Fruit fly (Drosophila melanogaster): Measurements from ENCODE around the gene CG11878.
A peak's percentile ranks its signal among the peaks of the same experiment; 100 is the strongest.

The CG11878 gene

DNA sequence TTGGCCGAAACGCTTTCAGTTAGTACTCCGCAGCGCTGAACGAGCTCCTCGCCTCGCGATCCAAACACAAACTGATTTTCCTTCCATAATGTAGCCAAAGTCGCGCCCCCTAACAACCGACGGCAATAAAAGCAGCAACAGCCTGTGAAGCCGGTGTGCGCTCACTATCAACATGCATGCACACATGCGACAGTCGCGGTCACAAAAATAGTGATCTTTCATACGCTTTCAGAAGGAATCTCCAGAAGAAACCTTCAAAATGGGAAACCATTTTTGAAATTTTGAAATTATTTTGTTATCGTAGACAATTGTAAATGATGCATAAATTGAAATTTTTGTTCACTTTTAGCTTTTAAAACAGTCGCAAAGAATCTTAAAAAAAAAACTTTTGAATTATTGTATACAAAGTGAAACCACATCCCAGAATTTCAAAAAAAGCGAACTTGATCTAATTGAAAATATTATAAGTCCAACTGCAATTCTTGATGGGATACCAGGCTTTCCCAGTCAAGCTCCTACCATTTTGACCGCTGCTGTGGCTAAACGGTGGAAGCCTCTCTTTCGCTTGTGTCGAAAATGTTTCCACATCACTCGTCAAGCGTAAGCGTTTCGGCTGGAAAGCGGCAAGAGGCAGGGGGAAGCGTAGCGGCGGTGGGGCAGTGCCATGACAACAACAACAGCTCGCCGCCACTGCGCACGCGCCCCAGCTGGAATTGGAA, 41.2 kb upstream of the CG11878 start, which contains the start of gene Cad96Cb (continued):
- TF ChIP-seq Atf6 (GFP tag; IDR thresholded peaks at IDR 0.05) (peak; percentile 36; the same call in 1 of the 2 replicates), CG1832 (GFP tag; optimal IDR thresholded peaks at IDR 0.05) (no peak), Fer2 (tag; optimal IDR thresholded peaks at IDR 0.05) (peak; percentile 25), gt (GFP tag; IDR thresholded peaks at IDR 0.05) (no peak; the same call in 1 of the 2 replicates), Sox100B (GFP tag; optimal IDR thresholded peaks at IDR 0.05) (peak; percentile 96), B-H2 (GFP tag; optimal IDR thresholded peaks at IDR 0.05) (no peak), Hey (tag; optimal IDR thresholded peaks at IDR 0.05) (no peak), CG34224 (GFP tag; IDR thresholded peaks at IDR 0.05; ENCODE audit: partially characterized antibody) (no peak), Aef1 (GFP tag; IDR thresholded peaks at IDR 0.05) (peak; percentile 45; the same call in 1 of the 3 replicates), CG7928 (GFP tag; optimal IDR thresholded peaks at IDR 0.05) (peak; percentile 7), tna (GFP tag; IDR thresholded peaks at IDR 0.05; ENCODE audit: partially characterized antibody) (0 out of 2 replicates have a peak, but pooled peaks have one; percentile 32), ftz-f1 (GFP tag; optimal IDR thresholded peaks at IDR 0.05) (no peak), Sin3A (optimal IDR thresholded peaks at IDR 0.05) (no peak), amos (GFP tag; IDR thresholded peaks at IDR 0.05; ENCODE audit: partially characterized antibody) (no peak), CG17385 (GFP tag; optimal IDR thresholded peaks at IDR 0.05) (peak; percentile 82), sob (GFP tag; IDR thresholded peaks at IDR 0.05) (no peak), fd64A (GFP tag; optimal IDR thresholded peaks at IDR 0.05) (peak; percentile 36), CG2875 (GFP tag; optimal IDR thresholded peaks at IDR 0.05) (peak; percentile 87), sr (GFP tag; IDR thresholded peaks at IDR 0.05) (no peak), row (GFP tag; IDR thresholded peaks at IDR 0.05) (peak; percentile 66; the same call in 2 of the 3 replicates), fd3F (GFP tag; optimal IDR thresholded peaks at IDR 0.05) (peak; percentile 24), schlank (tag; optimal IDR thresholded peaks at IDR 0.05) (no peak), Bdp1 (GFP tag; optimal IDR thresholded peaks at IDR 0.05) (peak; percentile 58), CTCF (GFP tag; optimal IDR thresholded peaks at IDR 0.05) (peak; percentile 19), Trl (optimal IDR thresholded peaks at IDR 0.05) (no peak), Trl (GFP tag; optimal IDR thresholded peaks at IDR 0.05) (peak; percentile 74), dan (GFP tag; IDR thresholded peaks at IDR 0.05) (peak; percentile 63; the same call in 1 of the 2 replicates), CG33557 (GFP tag; optimal IDR thresholded peaks at IDR 0.05) (peak; percentile 93), Chrac-16 (GFP tag; optimal IDR thresholded peaks at IDR 0.05) (peak; percentile 83), sqz (GFP tag; optimal IDR thresholded peaks at IDR 0.05) (peak; percentile 24), Abd-B (GFP tag; optimal IDR thresholded peaks at IDR 0.05) (peak; percentile 77), CG9609 (GFP tag; optimal IDR thresholded peaks at IDR 0.05) (peak; percentile 75), CG13123 (GFP tag; optimal IDR thresholded peaks at IDR 0.05) (peak; percentile 7), CG8281 (tag; optimal IDR thresholded peaks at IDR 0.05) (peak; percentile 68), caup (GFP tag; optimal IDR thresholded peaks at IDR 0.05; ENCODE audit: severe bottlenecking) (peak; percentile 66), nom (GFP tag; optimal IDR thresholded peaks at IDR 0.05) (peak; percentile 81), slp2 (GFP tag; optimal IDR thresholded peaks at IDR 0.05) (peak; percentile 82), ash1 (GFP tag; optimal IDR thresholded peaks at IDR 0.05) (no peak), prd (optimal IDR thresholded peaks at IDR 0.05) (no peak), prd (GFP tag; IDR thresholded peaks at IDR 0.05) (peak; percentile 75), stwl (tag; optimal IDR thresholded peaks at IDR 0.05) (no peak), CG12744 (GFP tag; optimal IDR thresholded peaks at IDR 0.05) (peak; percentile 69), CG18764 (GFP tag; optimal IDR thresholded peaks at IDR 0.05) (peak; percentile 76), CG2199 (GFP tag; IDR thresholded peaks at IDR 0.05) (no peak), Nf-YA (GFP tag; IDR thresholded peaks at IDR 0.05) (no peak), pros (GFP tag; optimal IDR thresholded peaks at IDR 0.05) (no peak), CG14014 (GFP tag; IDR thresholded peaks at IDR 0.05) (0 out of 2 replicates have a peak, but pooled peaks have one; percentile 41), lilli (GFP tag; optimal IDR thresholded peaks at IDR 0.05) (peak; percentile 72), dm (GFP tag; optimal IDR thresholded peaks at IDR 0.05) (peak; percentile 68), p53 (GFP tag; optimal IDR thresholded peaks at IDR 0.05) (no peak), B-H1 (GFP tag; IDR thresholded peaks at IDR 0.05) (no peak; the same call in 2 of the 3 replicates)
